Worm (Caenorhabditis elegans) whole organism, L1 larva: ENCODE measurements around the gene K01A2.10.

Experiments
- C34B4.2 ChIP-seq: sonication (generic microtip); optimal IDR thresholded peaks from 2 replicates; lab custom pipeline; 2017; ENCODE audit warnings: mild to moderate bottlenecking, missing genetic modification characterization, missing compliant biosample characterization
- ces-1 ChIP-seq: fragments of 150-350 bp; optimal IDR thresholded peaks from 2 replicates; lab custom pipeline; 2014; ENCODE audit warnings: missing biosample characterization, missing genetic modification reagents, missing genetic modification characterization
- hlh-17 ChIP-seq: fragments of 200-800 bp; sonication (Bioruptor generic); optimal IDR thresholded peaks from 2 replicates; lab custom pipeline; 2018; ENCODE audit warnings: missing genetic modification characterization, mild to moderate bottlenecking, missing compliant biosample characterization, moderate library complexity, borderline replicate concordance
- jun-1 ChIP-seq: fragments of 150-350 bp; optimal IDR thresholded peaks from 2 replicates; lab custom pipeline; 2014; ENCODE audit warnings: missing biosample characterization, missing genetic modification reagents, missing genetic modification characterization
- lir-3 ChIP-seq: sonication (generic microtip); optimal IDR thresholded peaks from 2 replicates; lab custom pipeline; 2016; ENCODE audit warnings: mild to moderate bottlenecking, missing genetic modification characterization, moderate library complexity, missing compliant biosample characterization; ENCODE audit not compliant: poor library complexity
- nhr-11 ChIP-seq: fragments of 150-350 bp; optimal IDR thresholded peaks from 2 replicates; lab custom pipeline; 2014; ENCODE audit warnings: missing biosample characterization, missing genetic modification characterization
- nhr-237 ChIP-seq: fragments of 150-350 bp; optimal IDR thresholded peaks from 2 replicates; lab custom pipeline; 2014; ENCODE audit warnings: missing biosample characterization, missing genetic modification characterization
- zag-1 ChIP-seq: fragments of 150-350 bp; optimal IDR thresholded peaks from 2 replicates; lab custom pipeline; 2014; ENCODE audit warnings: missing biosample characterization, missing genetic modification characterization

DNA sequence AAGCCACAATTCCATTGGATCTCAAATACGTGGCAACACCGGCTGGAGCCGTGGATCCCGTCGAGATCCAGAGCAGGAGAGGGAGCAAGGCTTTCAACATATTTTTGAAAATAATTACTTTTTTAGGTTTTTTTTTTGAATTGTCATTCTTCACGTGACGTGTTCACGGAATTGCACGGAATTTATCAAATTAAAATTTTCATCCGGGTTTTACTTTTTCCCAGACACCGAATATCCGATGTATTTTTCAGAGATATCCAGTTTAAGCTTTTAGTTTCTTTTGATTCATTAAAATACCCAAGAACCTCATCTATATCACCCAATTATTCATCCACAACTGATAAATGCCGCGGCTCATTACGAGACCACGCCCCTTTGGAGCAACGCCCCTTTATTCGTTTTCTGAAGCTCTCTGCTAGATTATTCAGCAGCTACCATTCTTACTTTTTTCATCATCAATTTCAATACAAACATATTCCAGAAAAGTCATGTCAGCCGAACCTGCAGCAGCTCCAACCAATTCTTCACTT is 25.9 kb downstream of the K01A2.10 start, which contains the start of the genes clec-117 and B0432.1:
- TF ChIP-seq zag-1 (tag; lab: Kevin White, UChicago) = no peak
- TF ChIP-seq lir-3 = no peak
- no peak for TF ChIP-seq C34B4.2 (tag; lab: Kevin White, UChicago)
- TF ChIP-seq hlh-17 (GFP tag; lab: Kevin White, UChicago) = no peak
- no peak for TF ChIP-seq nhr-237
- no peak for TF ChIP-seq ces-1 (GFP tag; lab: Kevin White, UChicago)
- TF ChIP-seq jun-1 = no peak
- TF ChIP-seq nhr-11 (tag; lab: Kevin White, UChicago) = no peak
